Worm (Caenorhabditis elegans): ENCODE results near the gene tba-7.

tba-7 gene

ce11 chrIII:11371236-11371635, 352 bp downstream of the tba-7 start (continued):
- TF ChIP-seq ama-1 (optimal IDR thresholded peaks at IDR 0.05): no peak
- TF ChIP-seq F13H6.1 (tag; optimal IDR thresholded peaks at IDR 0.05): peak; percentile 59
- TF ChIP-seq nhr-232 (tag; optimal IDR thresholded peaks at IDR 0.05): peak; percentile 88
- peak; percentile 93 for TF ChIP-seq ceh-6 (GFP tag; optimal IDR thresholded peaks at IDR 0.05)
- TF ChIP-seq hlh-8 (tag; optimal IDR thresholded peaks at IDR 0.05): peak; percentile 43
- TF ChIP-seq lim-6 (tag; optimal IDR thresholded peaks at IDR 0.05): peak; percentile 56
- peak; percentile 84 for TF ChIP-seq ttx-3 (tag; optimal IDR thresholded peaks at IDR 0.05)
- TF ChIP-seq pax-1 (tag; optimal IDR thresholded peaks at IDR 0.05): no peak
- peak; percentile 64 for TF ChIP-seq ceh-9 (tag; optimal IDR thresholded peaks at IDR 0.05)
- TF ChIP-seq ahr-1 (tag; optimal IDR thresholded peaks at IDR 0.05): peak; percentile 71
- TF ChIP-seq rnt-1 (tag; optimal IDR thresholded peaks at IDR 0.05): peak; percentile 69
- peak; percentile 64 for TF ChIP-seq T23F11.4 (GFP tag; optimal IDR thresholded peaks at IDR 0.05)
- TF ChIP-seq pha-2 (tag; optimal IDR thresholded peaks at IDR 0.05): peak; percentile 87
- peak; percentile 81 for TF ChIP-seq ceh-34 (tag; optimal IDR thresholded peaks at IDR 0.05)
- peak; percentile 61 for TF ChIP-seq ceh-24 (tag; optimal IDR thresholded peaks at IDR 0.05)
- TF ChIP-seq K02D7.2 (tag; optimal IDR thresholded peaks at IDR 0.05): peak; percentile 78
- TF ChIP-seq ceh-48 (tag; optimal IDR thresholded peaks at IDR 0.05): peak; percentile 75

- TF ChIP-seq dmd-4 (tag; optimal IDR thresholded peaks at IDR 0.05; ENCODE audit: borderline replicate concordance): no peak
- TF ChIP-seq ets-4 (tag; optimal IDR thresholded peaks at IDR 0.05): no peak
- TF ChIP-seq zip-5 (tag; optimal IDR thresholded peaks at IDR 0.05): no peak
- TF ChIP-seq ceh-18 (tag; optimal IDR thresholded peaks at IDR 0.05): no peak
- no peak for TF ChIP-seq sox-2 (GFP tag; IDR thresholded peaks at IDR 0.05)
- TF ChIP-seq pqm-1 (tag; optimal IDR thresholded peaks at IDR 0.05): no peak
- TF ChIP-seq unc-3 (GFP tag; conservative IDR thresholded peaks at IDR 0.05): no peak
- no peak for TF ChIP-seq unc-3 (tag; optimal IDR thresholded peaks at IDR 0.05)
- TF ChIP-seq ceh-34 (tag; optimal IDR thresholded peaks at IDR 0.05): no peak
- no peak for TF ChIP-seq lim-6 (tag; optimal IDR thresholded peaks at IDR 0.05)
- TF ChIP-seq ceh-48 (tag; optimal IDR thresholded peaks at IDR 0.05): no peak
These were observed 5.1 kb downstream of the tba-7 start, which contains the start of gene T28D6.3 for ce11 chrIII:11366467-11366866. T28D6.3 (plus strand) TSS chrIII:11366767.

- TF ChIP-seq ttx-3 (tag; optimal IDR thresholded peaks at IDR 0.05): no peak
These were observed 8.7 kb downstream of the tba-7 start for ce11 chrIII:11362915-11363314.

- TF ChIP-seq nfya-1 (tag; optimal IDR thresholded peaks at IDR 0.05) (no peak), sdc-2 (tag; optimal IDR thresholded peaks at IDR 0.05) (no peak), ama-1 (optimal IDR thresholded peaks at IDR 0.05) (no peak), mec-3 (tag; optimal IDR thresholded peaks at IDR 0.05; ENCODE audit: borderline replicate concordance) (no peak), F13H6.1 (tag; optimal IDR thresholded peaks at IDR 0.05) (no peak), ttx-3 (tag; optimal IDR thresholded peaks at IDR 0.05) (no peak), syd-9 (tag; optimal IDR thresholded peaks at IDR 0.05) (no peak), elt-2 (tag; optimal IDR thresholded peaks at IDR 0.05) (no peak), ceh-30 (tag; optimal IDR thresholded peaks at IDR 0.05) (no peak), nhr-11 (tag; optimal IDR thresholded peaks at IDR 0.05) (no peak), pha-2 (tag; optimal IDR thresholded peaks at IDR 0.05) (no peak), elt-4 (tag; optimal IDR thresholded peaks at IDR 0.05) (no peak), hlh-15 (tag; optimal IDR thresholded peaks at IDR 0.05) (no peak), ceh-22 (tag; optimal IDR thresholded peaks at IDR 0.05) (no peak), ceh-24 (tag; optimal IDR thresholded peaks at IDR 0.05) (no peak)
These were observed 10.2 kb downstream of the tba-7 start for ce11 chrIII:11361394-11361793.

- TF ChIP-seq unc-3 (GFP tag; conservative IDR thresholded peaks at IDR 0.05) (no peak), unc-3 (tag; optimal IDR thresholded peaks at IDR 0.05) (no peak), dve-1 (tag; optimal IDR thresholded peaks at IDR 0.05) (no peak), unc-55 (GFP tag; optimal IDR thresholded peaks at IDR 0.05) (no peak), npax-4 (tag; optimal IDR thresholded peaks at IDR 0.05) (no peak), pha-4 (tag; optimal IDR thresholded peaks at IDR 0.05) (no peak), pax-1 (tag; optimal IDR thresholded peaks at IDR 0.05) (no peak), ref-2 (tag; optimal IDR thresholded peaks at IDR 0.05) (no peak), gmeb-2 (tag; optimal IDR thresholded peaks at IDR 0.05) (no peak), hlh-30 (tag; optimal IDR thresholded peaks at IDR 0.05; ENCODE audit: insufficient read depth) (no peak), fkh-6 (tag; optimal IDR thresholded peaks at IDR 0.05) (no peak), nhr-232 (tag; optimal IDR thresholded peaks at IDR 0.05) (no peak), fkh-10 (GFP tag; optimal IDR thresholded peaks at IDR 0.05) (no peak), ets-4 (tag; optimal IDR thresholded peaks at IDR 0.05) (no peak), ceh-19 (GFP tag; optimal IDR thresholded peaks at IDR 0.05) (no peak)
These were observed 11.4 kb downstream of the tba-7 start, which contains the start of gene T28D6.4 for ce11 chrIII:11360156-11360555. T28D6.4 (plus strand) TSS chrIII:11360456.
